Fruit fly (Drosophila melanogaster): ENCODE measurements around the gene CG5050.

DNA sequence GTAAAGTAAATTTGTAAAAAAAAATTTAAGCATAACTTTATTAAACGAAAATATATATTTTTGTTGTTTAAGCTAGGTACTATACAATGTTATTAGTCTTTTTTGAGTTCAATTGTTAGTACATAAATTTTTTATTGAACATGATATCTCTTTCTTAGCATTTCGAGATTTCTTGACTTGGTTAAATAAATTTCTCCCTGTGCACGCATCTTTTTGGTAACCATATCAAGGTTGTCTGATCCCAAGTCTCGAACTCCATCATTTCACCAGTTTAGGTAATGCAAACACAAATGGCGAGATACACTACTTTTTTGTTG lies 21.4 kb upstream of the CG5050 start:
- peak; percentile 49 for TF ChIP-seq ey (GFP tag; optimal IDR thresholded peaks at IDR 0.05)
- no peak for TF ChIP-seq Myc (optimal IDR thresholded peaks at IDR 0.05)
- TF ChIP-seq usp (GFP tag; optimal IDR thresholded peaks at IDR 0.05), result no peak
- TF ChIP-seq Hr78 (GFP tag; optimal IDR thresholded peaks at IDR 0.05), result no peak
- TF ChIP-seq pan (optimal IDR thresholded peaks at IDR 0.05), result no peak
- TF ChIP-seq CG9705 (GFP tag; optimal IDR thresholded peaks at IDR 0.05), result no peak
- TF ChIP-seq Abd-B (GFP tag; optimal IDR thresholded peaks at IDR 0.05), result no peak
- TF ChIP-seq OdsH (GFP tag; optimal IDR thresholded peaks at IDR 0.05), result peak; percentile 68
- no peak for TF ChIP-seq lola (GFP tag; optimal IDR thresholded peaks at IDR 0.05)
- peak; percentile 24 for TF ChIP-seq psq (GFP tag; optimal IDR thresholded peaks at IDR 0.05)
